Worm (Caenorhabditis elegans) whole organism, L1 larva: ENCODE data around the gene T19D7.6.

ENCODE experiments used
- C16A3.4 ChIP-seq: fragments of 150-350 bp; optimal IDR thresholded peaks from 2 replicates; lab custom pipeline; 2014; ENCODE audit warnings: missing biosample characterization, missing genetic modification characterization
- C34B4.2 ChIP-seq: sonication (generic microtip); optimal IDR thresholded peaks from 2 replicates; lab custom pipeline; 2017; ENCODE audit warnings: mild to moderate bottlenecking, missing genetic modification characterization, missing compliant biosample characterization
- F16B12.6 ChIP-seq: fragments of 150-350 bp; optimal IDR thresholded peaks from 2 replicates; lab custom pipeline; 2014; ENCODE audit warnings: missing biosample characterization, missing genetic modification characterization
- Y116A8C.19 ChIP-seq: sonication (generic microtip); optimal IDR thresholded peaks from 2 replicates; lab custom pipeline; 2016; ENCODE audit warnings: missing compliant biosample characterization, missing genetic modification characterization, borderline replicate concordance
- aly-2 ChIP-seq: fragments of 150-350 bp; optimal IDR thresholded peaks from 2 replicates; lab custom pipeline; 2014; ENCODE audit warnings: missing biosample characterization, missing genetic modification characterization
- ceh-8 ChIP-seq: fragments of 200-800 bp; sonication (Bioruptor generic); optimal IDR thresholded peaks from 2 replicates; lab custom pipeline; 2018; ENCODE audit warnings: mild to moderate bottlenecking, missing genetic modification characterization, moderate library complexity, missing compliant biosample characterization
- ceh-88 ChIP-seq: fragments of 200-800 bp; sonication (Bioruptor generic); IDR thresholded peaks from 2 replicates; pipeline ENCODE4 v1.3.6; 2022; ENCODE audit warnings: missing genetic modification characterization, missing compliant biosample characterization
- ceh-90 ChIP-seq: sonication (generic microtip); optimal IDR thresholded peaks from 2 replicates; lab custom pipeline; 2016; ENCODE audit warnings: missing genetic modification characterization, missing compliant biosample characterization
- dpl-1 ChIP-seq, 3 experiments: fragments of 150-350 bp in 2 of 3; sonication (generic microtip) in 1 of 3; optimal IDR thresholded peaks; 2 replicates each; lab custom pipeline; 2014 to 2017; ENCODE audit warnings: missing biosample characterization in 3 of 3, missing genetic modification characterization in 3 of 3, missing genetic modification reagents in 3 of 3
- efl-1 ChIP-seq, 4 experiments: fragments of 150-350 bp; optimal IDR thresholded peaks in 3 of 4; peaks in 1 of 4; 1 replicate in 1 of 4; 2 replicates in 3 of 4; lab custom pipeline; 2014; ENCODE audit warnings: missing biosample characterization in 2 of 4, missing genetic modification characterization in 2 of 4, missing genetic modification reagents in 2 of 4
- egl-27 ChIP-seq, 2 experiments: fragments of 150-350 bp in 1 of 2; sonication (generic microtip); optimal IDR thresholded peaks; 3 replicates each; lab custom pipeline; 2017 to 2018; ENCODE audit warnings: missing biosample characterization in 2 of 2, missing genetic modification characterization in 2 of 2, missing genetic modification reagents in 2 of 2
- elt-2 ChIP-seq: sonication (generic microtip); optimal IDR thresholded peaks from 2 replicates; lab custom pipeline; 2016; ENCODE audit warnings: missing genetic modification characterization, mild to moderate bottlenecking, inconsistent platforms, missing compliant biosample characterization, missing genetic modification reagents
- elt-3 ChIP-seq, 6 experiments: fragments of 150-350 bp in 1 of 6; sonication (generic microtip); optimal IDR thresholded peaks; 2 replicates each; lab custom pipeline; 2017 to 2018; ENCODE audit warnings: missing biosample characterization in 6 of 6, missing genetic modification characterization in 6 of 6, inconsistent platforms in 1 of 6
- ets-5 ChIP-seq: fragments of 200-800 bp; sonication (Bioruptor generic); IDR thresholded peaks from 2 replicates; pipeline ENCODE4 v1.3.6; 2022; ENCODE audit warnings: missing genetic modification characterization, missing compliant biosample characterization
- fkh-4 ChIP-seq: sonication (generic microtip); optimal IDR thresholded peaks from 2 replicates; lab custom pipeline; 2016; ENCODE audit warnings: missing compliant biosample characterization, missing genetic modification characterization, borderline replicate concordance
- fkh-8 ChIP-seq: sonication (generic microtip); optimal IDR thresholded peaks from 2 replicates; lab custom pipeline; 2016; ENCODE audit warnings: mild to moderate bottlenecking, missing genetic modification characterization, missing compliant biosample characterization
- isw-1 ChIP-seq: fragments of 200-800 bp; sonication (Bioruptor generic); IDR thresholded peaks from 2 replicates; pipeline ENCODE4 v1.3.6; 2022; ENCODE audit warnings: missing genetic modification characterization, missing compliant biosample characterization
- lin-13 ChIP-seq: fragments of 150-350 bp; optimal IDR thresholded peaks from 2 replicates; lab custom pipeline; 2014; ENCODE audit warnings: missing biosample characterization, missing genetic modification reagents, missing genetic modification characterization
- lin-35 ChIP-seq, 2 experiments: fragments of 150-350 bp; optimal IDR thresholded peaks; 2 replicates each; lab custom pipeline; 2014; ENCODE audit warnings: missing biosample characterization in 2 of 2, missing genetic modification characterization in 2 of 2, missing genetic modification reagents in 2 of 2
- lin-39 ChIP-seq: fragments of 150-350 bp; optimal IDR thresholded peaks from 2 replicates; lab custom pipeline; 2014; ENCODE audit warnings: missing biosample characterization, missing genetic modification reagents, missing genetic modification characterization
- mab-9 ChIP-seq: fragments of 200-800 bp; sonication (Bioruptor generic); IDR thresholded peaks from 2 replicates; pipeline ENCODE4 v1.3.6; 2022; ENCODE audit warnings: missing genetic modification reagents, missing genetic modification characterization, missing compliant biosample characterization
- mef-2 ChIP-seq: fragments of 150-350 bp; optimal IDR thresholded peaks from 2 replicates; lab custom pipeline; 2014; ENCODE audit warnings: missing biosample characterization, missing genetic modification characterization
- nhr-19 ChIP-seq: fragments of 200-800 bp; sonication (Bioruptor generic); conservative IDR thresholded peaks from 2 replicates; pipeline ENCODE4 v1.3.6; 2022; ENCODE audit warnings: missing genetic modification characterization, missing compliant biosample characterization
- nhr-237 ChIP-seq: fragments of 150-350 bp; optimal IDR thresholded peaks from 2 replicates; lab custom pipeline; 2014; ENCODE audit warnings: missing biosample characterization, missing genetic modification characterization
- nhr-28 ChIP-seq: fragments of 150-350 bp; optimal IDR thresholded peaks from 2 replicates; lab custom pipeline; 2014; ENCODE audit warnings: missing biosample characterization, missing genetic modification characterization
- nhr-77 ChIP-seq: fragments of 150-350 bp; optimal IDR thresholded peaks from 2 replicates; lab custom pipeline; 2014; ENCODE audit warnings: missing biosample characterization, missing genetic modification characterization
- nhr-84 ChIP-seq: sonication (generic microtip); optimal IDR thresholded peaks from 2 replicates; lab custom pipeline; 2017; ENCODE audit warnings: missing biosample characterization, missing genetic modification characterization
- nhr-85 ChIP-seq: sonication (generic microtip); peaks from one replicate; lab custom pipeline; 2016; ENCODE audit warnings: missing genetic modification characterization, inconsistent platforms, missing compliant biosample characterization
- nhr-90 ChIP-seq: sonication (generic microtip); optimal IDR thresholded peaks from 2 replicates; lab custom pipeline; 2016; ENCODE audit warnings: mild to moderate bottlenecking, missing genetic modification characterization, missing compliant biosample characterization; ENCODE audit not compliant: poor library complexity
- pag-3 ChIP-seq: sonication (generic microtip); optimal IDR thresholded peaks from 2 replicates; lab custom pipeline; 2017; ENCODE audit warnings: missing genetic modification characterization, mild to moderate bottlenecking, missing compliant biosample characterization, antibody characterized with exemption, borderline replicate concordance; ENCODE audit not compliant: insufficient read depth
- pqm-1 ChIP-seq: sonication (generic microtip); optimal IDR thresholded peaks from 3 replicates; lab custom pipeline; 2017; ENCODE audit warnings: missing biosample characterization, missing genetic modification characterization
- sup-37 ChIP-seq: fragments of 200-800 bp; sonication (Bioruptor generic); optimal IDR thresholded peaks from 2 replicates; lab custom pipeline; 2018; ENCODE audit warnings: mild to moderate bottlenecking, missing genetic modification characterization, missing compliant biosample characterization
- unc-130 ChIP-seq: fragments of 150-350 bp; optimal IDR thresholded peaks from 2 replicates; lab custom pipeline; 2017; ENCODE audit warnings: missing biosample characterization, missing genetic modification characterization, inconsistent platforms
- unc-30 ChIP-seq: sonication (generic microtip); optimal IDR thresholded peaks from 2 replicates; lab custom pipeline; 2017; ENCODE audit warnings: missing biosample characterization, missing genetic modification characterization
- zip-4 ChIP-seq: fragments of 200-800 bp; sonication (Bioruptor generic); optimal IDR thresholded peaks from 2 replicates; lab custom pipeline; 2018; ENCODE audit warnings: mild to moderate bottlenecking, missing genetic modification characterization, moderate library complexity, missing compliant biosample characterization

The T19D7.6 gene

DNA sequence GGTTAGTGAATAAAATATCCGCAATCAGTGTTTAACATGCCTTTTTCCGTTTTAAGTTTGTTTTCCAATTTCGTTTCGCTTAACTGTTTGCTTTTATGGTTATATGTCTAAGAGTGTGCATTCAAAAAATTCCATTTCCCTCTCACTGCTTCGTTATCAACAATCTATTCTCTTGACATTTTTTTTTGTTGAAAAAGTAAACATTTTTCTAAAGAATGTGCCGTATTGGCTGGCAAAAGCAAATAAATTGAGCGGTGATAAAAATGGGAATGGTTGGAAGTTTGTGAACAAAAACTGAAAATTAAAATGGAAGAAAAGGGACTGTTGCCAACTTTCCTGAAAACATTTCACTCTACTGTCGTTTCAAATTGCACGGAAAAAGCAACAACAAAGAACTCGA, 19.0 kb downstream of the T19D7.6 start:
- TF ChIP-seq mab-9 (no peak), isw-1 (no peak), efl-1 (optimal IDR thresholded peaks at IDR 0.05; lab: Kevin White, UChicago) (no peak), efl-1 (GFP tag; optimal IDR thresholded peaks at IDR 0.05 in 1 of 2; lab: Kevin White, UChicago) (peak in 1 of 2 experiments; percentile 79), ceh-8 (GFP tag; lab: Kevin White, UChicago) (no peak), pqm-1 (tag; lab: Kevin White, UChicago) (no peak), elt-2 (peak; percentile 42), lin-13 (GFP tag; lab: Kevin White, UChicago) (no peak), mef-2 (tag; lab: Kevin White, UChicago) (no peak), ceh-88 (GFP tag; lab: Robert Waterston, UW) (no peak), nhr-84 (no peak), pag-3 (tag; lab: Kevin White, UChicago) (no peak), lin-35 (GFP tag; optimal IDR thresholded peaks at IDR 0.05; lab: Kevin White, UChicago) (peak in 1 of 2 experiments; percentile 24), ceh-90 (tag; lab: Kevin White, UChicago) (no peak), C34B4.2 (tag; lab: Kevin White, UChicago) (no peak), nhr-90 (tag; lab: Kevin White, UChicago) (no peak), nhr-237 (tag; lab: Kevin White, UChicago) (no peak), egl-27 (tag; optimal IDR thresholded peaks at IDR 0.05; lab: Kevin White, UChicago) (no peak), fkh-8 (tag; lab: Kevin White, UChicago) (no peak), zip-4 (GFP tag; lab: Kevin White, UChicago) (no peak), lin-39 (tag; lab: Kevin White, UChicago) (no peak)

DNA sequence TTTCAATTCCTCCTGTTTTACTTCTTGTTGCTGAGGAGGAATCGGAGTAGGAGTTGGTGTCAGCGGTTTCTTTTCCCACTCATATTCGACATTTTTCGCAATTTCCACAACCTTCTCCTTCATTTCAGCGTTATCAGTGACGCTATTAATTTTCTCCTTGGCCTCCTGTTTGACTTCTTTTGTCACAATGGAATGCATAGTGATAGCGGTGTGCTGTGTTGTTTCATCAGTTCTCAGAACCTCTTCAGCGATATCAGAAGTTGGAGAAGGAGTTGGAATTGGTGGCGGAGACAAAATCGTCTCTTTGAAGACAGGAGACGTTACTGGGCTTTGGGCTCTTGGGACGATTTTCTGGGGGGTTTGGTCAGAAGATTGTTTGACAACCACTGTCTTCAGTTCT, 24.1 kb downstream of the T19D7.6 start:
- TF ChIP-seq nhr-85 (tag; lab: Kevin White, UChicago) (no peak), dpl-1 (GFP tag; optimal IDR thresholded peaks at IDR 0.05; lab: Kevin White, UChicago) (no peak), elt-2 (peak; percentile 19), sup-37 (GFP tag; lab: Kevin White, UChicago) (no peak), elt-3 (tag; optimal IDR thresholded peaks at IDR 0.05; lab: Kevin White, UChicago) (no peak), lin-13 (GFP tag; lab: Kevin White, UChicago) (no peak)

DNA sequence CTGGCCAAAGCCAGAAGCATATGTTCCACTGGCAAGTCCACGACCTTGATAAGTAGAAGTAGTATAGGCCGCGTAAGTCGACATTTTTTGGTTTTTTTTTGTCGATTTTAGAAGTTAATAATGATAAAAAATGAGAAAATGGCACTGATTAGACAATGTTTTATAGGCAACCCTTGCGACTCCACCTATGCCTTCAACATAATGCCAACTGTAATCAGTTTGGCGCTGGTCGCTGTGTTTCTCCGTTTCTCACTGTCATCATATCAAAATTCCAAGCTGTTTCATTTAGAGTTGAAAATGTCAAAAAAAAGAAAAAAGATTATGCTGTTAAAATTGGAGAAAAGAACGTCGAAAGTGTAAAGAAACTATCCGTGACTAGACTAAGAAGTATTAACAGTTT, 25.0 kb downstream of the T19D7.6 start:
- TF ChIP-seq lin-35 (GFP tag; optimal IDR thresholded peaks at IDR 0.05; lab: Kevin White, UChicago), result peak in 1 of 2 experiments; percentile 11
- TF ChIP-seq unc-130, result no peak
- TF ChIP-seq elt-2, result peak; percentile 73
- peak; percentile 19 for TF ChIP-seq nhr-90 (tag; lab: Kevin White, UChicago)

ce11 chrX:642817-643216, 27.8 kb downstream of the T19D7.6 start:
- no peak for TF ChIP-seq unc-30 (tag; lab: Kevin White, UChicago)
- no peak for TF ChIP-seq nhr-28
- TF ChIP-seq Y116A8C.19 (tag; lab: Kevin White, UChicago), result no peak
- no peak for TF ChIP-seq C16A3.4 (tag; lab: Kevin White, UChicago)
- TF ChIP-seq aly-2 (tag; lab: Kevin White, UChicago), result no peak
- no peak for TF ChIP-seq ets-5 (GFP tag; lab: Robert Waterston, UW)
- TF ChIP-seq F16B12.6 (tag; lab: Kevin White, UChicago), result no peak

DNA sequence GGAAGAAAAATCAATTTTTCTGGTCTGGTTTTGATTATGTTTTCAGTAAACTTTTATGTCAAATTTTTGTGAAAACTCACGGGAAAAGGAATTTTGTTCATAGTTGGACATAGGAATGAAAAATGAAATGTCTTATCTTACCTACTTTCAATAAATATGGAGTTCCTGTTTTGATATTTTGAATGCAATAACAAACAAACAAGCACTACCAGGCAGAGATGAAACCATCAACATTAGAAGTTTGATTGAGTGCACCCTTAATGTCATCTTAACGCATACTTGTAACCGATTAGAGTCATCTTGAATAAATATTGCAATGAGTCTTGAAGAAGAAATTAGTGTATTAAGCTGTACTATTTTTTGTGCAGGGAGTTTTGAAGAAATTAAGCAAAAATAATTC, 29.2 kb downstream of the T19D7.6 start, which contains the start of gene M6.11:
M6.11 (minus strand) TSS at position 101 of the 400 bp plus-strand sequence.
- TF ChIP-seq nhr-19 (GFP tag; lab: Robert Waterston, UW), result no peak
- no peak for TF ChIP-seq nhr-237 (tag; lab: Kevin White, UChicago)
- TF ChIP-seq fkh-4 (tag; lab: Kevin White, UChicago), result no peak
- TF ChIP-seq nhr-77 (tag; lab: Kevin White, UChicago), result no peak
